Worm (Caenorhabditis elegans) whole organism, late embryonic: ENCODE results near the gene F28F9.3.

Experiments used
- ama-1 ChIP-seq: fragments of 150-350 bp; optimal IDR thresholded peaks from 2 replicates; lab custom pipeline; 2014
- ceh-9 ChIP-seq: sonication (generic microtip); optimal IDR thresholded peaks from 2 replicates; lab custom pipeline; 2016; ENCODE audit warnings: mild to moderate bottlenecking, missing genetic modification characterization, inconsistent platforms, missing compliant biosample characterization
- fax-1 ChIP-seq: sonication (generic microtip); optimal IDR thresholded peaks from 2 replicates; lab custom pipeline; 2016; ENCODE audit warnings: missing genotype, missing genetic modification characterization, missing compliant biosample characterization
- fkh-10 ChIP-seq: fragments of 150-350 bp; optimal IDR thresholded peaks from 2 replicates; lab custom pipeline; 2014; ENCODE audit warnings: missing biosample characterization, missing genetic modification reagents, missing genetic modification characterization
- hlh-30 ChIP-seq: sonication (generic microtip); optimal IDR thresholded peaks from 2 replicates; lab custom pipeline; 2017; ENCODE audit warnings: antibody characterized with exemption, missing genetic modification characterization, missing compliant biosample characterization; ENCODE audit not compliant: insufficient read depth
- lin-11 ChIP-seq: fragments of 200-800 bp; sonication (Bioruptor generic); optimal IDR thresholded peaks from 2 replicates; lab custom pipeline; 2018; ENCODE audit warnings: mild to moderate bottlenecking, missing genetic modification characterization, missing compliant biosample characterization
- nfya-1 ChIP-seq: sonication (generic microtip); optimal IDR thresholded peaks from 2 replicates; lab custom pipeline; 2017; ENCODE audit warnings: missing genetic modification characterization, mild to moderate bottlenecking, missing compliant biosample characterization, antibody characterized with exemption, moderate library complexity
- npax-4 ChIP-seq: sonication (generic microtip); optimal IDR thresholded peaks from 2 replicates; lab custom pipeline; 2016; ENCODE audit warnings: missing genetic modification characterization, missing compliant biosample characterization
- ref-2 ChIP-seq: sonication (generic microtip); optimal IDR thresholded peaks from 2 replicates; lab custom pipeline; 2016; ENCODE audit warnings: missing genetic modification characterization, missing compliant biosample characterization
- rnt-1 ChIP-seq: sonication (generic microtip); optimal IDR thresholded peaks from 2 replicates; lab custom pipeline; 2016; ENCODE audit warnings: missing genetic modification characterization, missing compliant biosample characterization
- unc-86 ChIP-seq: sonication (generic microtip); optimal IDR thresholded peaks from 2 replicates; lab custom pipeline; 2016; ENCODE audit warnings: missing genetic modification characterization, missing compliant biosample characterization

DNA sequence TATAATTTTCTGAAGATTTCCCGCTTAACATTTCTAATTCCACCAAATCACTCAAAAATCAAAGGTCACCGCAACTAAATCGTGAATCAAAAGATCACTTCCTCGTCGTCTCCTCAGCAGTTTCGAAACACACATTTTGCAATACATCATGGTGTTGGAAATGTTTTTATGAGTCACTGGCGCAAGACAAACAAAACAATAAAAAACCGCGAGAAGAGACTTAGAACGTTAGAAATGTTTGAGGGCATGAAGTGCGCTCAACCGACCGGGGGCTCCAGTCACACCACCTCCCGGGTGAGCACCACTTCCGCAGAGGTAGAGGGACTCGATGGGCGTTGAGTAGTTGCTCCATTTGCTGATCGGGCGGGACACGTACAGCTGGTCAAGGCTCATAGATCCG, 48.6 kb downstream of the F28F9.3 start:
- TF ChIP-seq fax-1 (tag; lab: Kevin White, UChicago) (no peak), ref-2 (no peak), ama-1 (lab: Kevin White, UChicago) (no peak), lin-11 (tag; lab: Kevin White, UChicago) (no peak), unc-86 (no peak), hlh-30 (tag; lab: Kevin White, UChicago) (no peak), fkh-10 (GFP tag; lab: Kevin White, UChicago) (no peak), npax-4 (tag; lab: Kevin White, UChicago) (no peak), rnt-1 (tag; lab: Kevin White, UChicago) (no peak), nfya-1 (tag; lab: Kevin White, UChicago) (no peak), ceh-9 (tag; lab: Kevin White, UChicago) (no peak)
